Worm (Caenorhabditis elegans): ENCODE results near the gene Y62H9A.5.

Gene Y62H9A.5

ce11 chrX:11885577-11885976 lies 2.9 kb upstream of the Y62H9A.5 start, which contains the start of gene Y62H9A.7:
Gene Y62H9A.7, minus strand, starts transcription at chrX:11885677.
- TF ChIP-seq hlh-30 (tag; optimal IDR thresholded peaks at IDR 0.05; ENCODE audit: insufficient read depth) (no peak), pqm-1 (tag; optimal IDR thresholded peaks at IDR 0.05) (no peak), unc-55 (GFP tag; optimal IDR thresholded peaks at IDR 0.05) (no peak), ceh-2 (tag; optimal IDR thresholded peaks at IDR 0.05) (no peak), ets-4 (tag; optimal IDR thresholded peaks at IDR 0.05) (no peak), ceh-31 (tag; optimal IDR thresholded peaks at IDR 0.05) (no peak), zip-5 (tag; optimal IDR thresholded peaks at IDR 0.05) (no peak), ceh-18 (tag; optimal IDR thresholded peaks at IDR 0.05) (no peak), ama-1 (optimal IDR thresholded peaks at IDR 0.05) (no peak), sox-2 (GFP tag; IDR thresholded peaks at IDR 0.05) (no peak), odd-2 (tag; optimal IDR thresholded peaks at IDR 0.05) (no peak), ceh-22 (tag; optimal IDR thresholded peaks at IDR 0.05) (no peak), ceh-48 (tag; optimal IDR thresholded peaks at IDR 0.05) (no peak), nhr-232 (tag; optimal IDR thresholded peaks at IDR 0.05) (no peak), fkh-10 (GFP tag; optimal IDR thresholded peaks at IDR 0.05) (no peak), pat-9 (tag; optimal IDR thresholded peaks at IDR 0.05) (no peak), T23F11.4 (GFP tag; optimal IDR thresholded peaks at IDR 0.05) (no peak), C38D4.7 (GFP tag; optimal IDR thresholded peaks at IDR 0.05) (no peak), K09A11.1 (tag; optimal IDR thresholded peaks at IDR 0.05; ENCODE audit: insufficient read depth) (no peak)

- TF ChIP-seq zip-5 (tag; optimal IDR thresholded peaks at IDR 0.05) = no peak
- no peak for TF ChIP-seq hlh-30 (tag; optimal IDR thresholded peaks at IDR 0.05; ENCODE audit: insufficient read depth)
- TF ChIP-seq ztf-16 (tag; optimal IDR thresholded peaks at IDR 0.05) = no peak
- no peak for TF ChIP-seq sox-4 (tag; optimal IDR thresholded peaks at IDR 0.05)
- TF ChIP-seq pros-1 (tag; optimal IDR thresholded peaks at IDR 0.05) = no peak
Observed at ce11 chrX:11879871-11880270, 2.8 kb downstream of the Y62H9A.5 start, which contains the start of the genes Y62H9A.3 and Y62H9A.4. Gene Y62H9A.3, minus strand, starts transcription at chrX:11879971. Gene Y62H9A.4, plus strand, starts transcription at chrX:11880126.

ce11 chrX:11878109-11878508 lies 4.6 kb downstream of the Y62H9A.5 start, which contains the start of gene Y62H9A.2:
Gene Y62H9A.2, minus strand, starts transcription at chrX:11878209.
- TF ChIP-seq hlh-13 (GFP tag; optimal IDR thresholded peaks at IDR 0.05) (no peak), ceh-19 (GFP tag; optimal IDR thresholded peaks at IDR 0.05) (no peak), ceh-45 (GFP tag; IDR thresholded peaks at IDR 0.05) (no peak), mec-3 (tag; optimal IDR thresholded peaks at IDR 0.05; ENCODE audit: borderline replicate concordance) (no peak)

- TF ChIP-seq ceh-18 (tag; optimal IDR thresholded peaks at IDR 0.05) (no peak), K09A11.1 (tag; optimal IDR thresholded peaks at IDR 0.05; ENCODE audit: insufficient read depth) (no peak), tbx-7 (tag; optimal IDR thresholded peaks at IDR 0.05) (no peak), unc-55 (GFP tag; optimal IDR thresholded peaks at IDR 0.05) (no peak), dve-1 (tag; optimal IDR thresholded peaks at IDR 0.05) (no peak), elt-2 (tag; optimal IDR thresholded peaks at IDR 0.05) (no peak), che-1 (tag; optimal IDR thresholded peaks at IDR 0.05) (no peak), pat-9 (tag; optimal IDR thresholded peaks at IDR 0.05) (no peak), hlh-30 (tag; optimal IDR thresholded peaks at IDR 0.05; ENCODE audit: insufficient read depth) (no peak), gmeb-2 (tag; optimal IDR thresholded peaks at IDR 0.05) (no peak), odd-2 (tag; optimal IDR thresholded peaks at IDR 0.05) (no peak), pha-4 (tag; optimal IDR thresholded peaks at IDR 0.05) (no peak), T23F11.4 (GFP tag; optimal IDR thresholded peaks at IDR 0.05) (no peak), ref-2 (tag; optimal IDR thresholded peaks at IDR 0.05) (no peak), ttx-3 (tag; optimal IDR thresholded peaks at IDR 0.05) (no peak)
Observed at ce11 chrX:11875260-11875659, 7.4 kb downstream of the Y62H9A.5 start, which contains the start of gene Y62H9A.1. Gene Y62H9A.1, plus strand, starts transcription at chrX:11875541.

ce11 chrX:11872210-11872609 lies 10.5 kb downstream of the Y62H9A.5 start:
- TF ChIP-seq eyg-1 (tag; optimal IDR thresholded peaks at IDR 0.05) (no peak), hlh-8 (tag; optimal IDR thresholded peaks at IDR 0.05) (no peak), elt-2 (tag; optimal IDR thresholded peaks at IDR 0.05) (no peak), unc-86 (tag; optimal IDR thresholded peaks at IDR 0.05) (no peak), sox-2 (GFP tag; IDR thresholded peaks at IDR 0.05) (no peak), tbx-7 (tag; optimal IDR thresholded peaks at IDR 0.05) (no peak), ceh-24 (tag; optimal IDR thresholded peaks at IDR 0.05) (no peak), ceh-6 (GFP tag; optimal IDR thresholded peaks at IDR 0.05) (no peak), ceh-45 (GFP tag; IDR thresholded peaks at IDR 0.05) (no peak), ceh-30 (tag; optimal IDR thresholded peaks at IDR 0.05) (no peak), K02D7.2 (tag; optimal IDR thresholded peaks at IDR 0.05) (no peak), unc-3 (GFP tag; conservative IDR thresholded peaks at IDR 0.05) (no peak), unc-3 (tag; optimal IDR thresholded peaks at IDR 0.05) (no peak)
